Worm (Caenorhabditis elegans) whole organism, mixed stage, embryonic: Measurements from ENCODE around the gene F46B3.9.
A peak's percentile ranks its signal among the peaks of the same experiment; 100 is the strongest.

Experiments used
- ces-1 ChIP-seq: fragments of 150-350 bp; optimal IDR thresholded peaks from 2 replicates; lab custom pipeline; 2014; ENCODE audit warnings: missing biosample characterization, missing genetic modification reagents, missing genetic modification characterization
- lsy-2 ChIP-seq: fragments of 150-350 bp; optimal IDR thresholded peaks from 2 replicates; lab custom pipeline; 2014; ENCODE audit warnings: missing biosample characterization, missing genetic modification characterization
- mep-1 ChIP-seq: fragments of 150-350 bp; optimal IDR thresholded peaks from 2 replicates; lab custom pipeline; 2017; ENCODE audit warnings: missing biosample characterization, missing genetic modification reagents, missing genetic modification characterization, inconsistent platforms
- nhr-12 ChIP-seq: fragments of 150-350 bp; optimal IDR thresholded peaks from 2 replicates; lab custom pipeline; 2014; ENCODE audit warnings: missing biosample characterization, missing genetic modification characterization
- nhr-237 ChIP-seq: fragments of 150-350 bp; optimal IDR thresholded peaks from 2 replicates; lab custom pipeline; 2014; ENCODE audit warnings: missing biosample characterization, missing genetic modification characterization
- nhr-28 ChIP-seq: fragments of 150-350 bp; optimal IDR thresholded peaks from 2 replicates; lab custom pipeline; 2014; ENCODE audit warnings: missing biosample characterization, missing genetic modification characterization
- nhr-76 ChIP-seq: sonication (generic microtip); optimal IDR thresholded peaks from 2 replicates; lab custom pipeline; 2017; ENCODE audit warnings: missing biosample characterization, missing genetic modification characterization
- snpc-4 ChIP-seq: fragments of 150-350 bp; optimal IDR thresholded peaks from 2 replicates; lab custom pipeline; 2014; ENCODE audit warnings: missing biosample characterization, missing genetic modification characterization
- sptf-1 ChIP-seq: sonication (generic microtip); optimal IDR thresholded peaks from 2 replicates; lab custom pipeline; 2017; ENCODE audit warnings: mild to moderate bottlenecking, missing genetic modification characterization, moderate library complexity, missing compliant biosample characterization
- tbx-8 ChIP-seq: fragments of 200-800 bp; sonication (Bioruptor generic); optimal IDR thresholded peaks from 2 replicates; lab custom pipeline; 2018; ENCODE audit warnings: mild to moderate bottlenecking, missing genetic modification characterization, moderate library complexity, missing compliant biosample characterization
- ztf-11 ChIP-seq: fragments of 150-350 bp; optimal IDR thresholded peaks from 2 replicates; lab custom pipeline; 2014; ENCODE audit warnings: missing biosample characterization, missing genetic modification characterization

DNA sequence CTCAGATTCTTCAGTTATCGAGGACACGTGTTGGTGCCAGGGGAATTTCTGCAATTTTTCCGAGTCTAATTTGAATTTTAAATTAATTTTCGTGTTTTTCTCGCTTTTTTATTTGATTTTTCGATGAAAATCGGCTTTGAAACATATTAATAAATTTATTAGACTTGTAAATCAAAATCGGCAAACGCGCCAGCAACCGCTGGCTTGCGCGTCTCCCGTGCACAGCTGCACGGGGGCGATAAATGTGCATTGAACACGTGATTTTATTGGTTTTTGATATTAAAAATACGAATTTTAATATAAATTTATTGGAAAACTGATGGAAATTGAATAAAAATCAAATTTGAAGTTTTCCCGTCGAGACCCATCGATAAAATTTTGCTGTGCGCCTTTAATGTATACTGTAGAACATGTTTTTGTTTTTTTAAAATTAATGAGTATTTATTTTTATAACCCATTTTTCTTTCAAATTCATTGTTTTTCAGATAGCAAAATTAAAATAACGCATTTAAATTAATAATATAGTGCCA is 45.4 kb downstream of the F46B3.9 start, which contains the start of gene F26F2.7:
- TF ChIP-seq ces-1 (peak; percentile 77), ztf-11 (tag; lab: Kevin White, UChicago) (no peak), nhr-28 (tag; lab: Kevin White, UChicago) (no peak), snpc-4 (no peak), lsy-2 (tag; lab: Kevin White, UChicago) (peak; percentile 57), tbx-8 (GFP tag; lab: Kevin White, UChicago) (no peak), mep-1 (tag; lab: Kevin White, UChicago) (peak; percentile 74), nhr-76 (tag; lab: Kevin White, UChicago) (no peak), nhr-12 (tag; lab: Kevin White, UChicago) (no peak), nhr-237 (no peak), sptf-1 (tag; lab: Kevin White, UChicago) (peak; percentile 95)
